Worm (Caenorhabditis elegans) whole organism, young adult: ENCODE measurements around the gene srd-13.

Experiments
- B0019.2 ChIP-seq: fragments of 200-800 bp; sonication (Bioruptor generic); conservative IDR thresholded peaks from 2 replicates; pipeline ENCODE4 v1.3.6; 2022; ENCODE audit warnings: missing genetic modification reagents, missing genetic modification characterization, missing compliant biosample characterization
- B0336.3 ChIP-seq: fragments of 200-800 bp; sonication (Bioruptor generic); IDR thresholded peaks from 2 replicates; pipeline ENCODE4 v1.3.6; 2022; ENCODE audit warnings: missing genetic modification characterization, missing compliant biosample characterization
- C06A6.2 ChIP-seq: fragments of 200-800 bp; sonication (Bioruptor generic); conservative IDR thresholded peaks from 2 replicates; pipeline ENCODE4 v1.3.6; 2022; ENCODE audit warnings: missing genetic modification characterization, missing compliant biosample characterization
- C17E4.6 ChIP-seq: fragments of 200-800 bp; sonication (Bioruptor generic); IDR thresholded peaks from 2 replicates; pipeline ENCODE4 v1.3.6; 2022; ENCODE audit warnings: missing genetic modification reagents, missing genetic modification characterization, missing compliant biosample characterization
- D2030.7 ChIP-seq: fragments of 200-800 bp; sonication (Bioruptor generic); IDR thresholded peaks from 2 replicates; pipeline ENCODE4 v1.3.6; 2022; ENCODE audit warnings: missing genetic modification reagents, missing genetic modification characterization, missing compliant biosample characterization
- F52B5.7 ChIP-seq: sonication (generic microtip); optimal IDR thresholded peaks from 2 replicates; lab custom pipeline; 2016; ENCODE audit warnings: mild to moderate bottlenecking, missing genetic modification characterization, missing compliant biosample characterization
- F57A8.1 ChIP-seq: fragments of 200-800 bp; sonication (Bioruptor generic); optimal IDR thresholded peaks from 2 replicates; lab custom pipeline; 2018; ENCODE audit warnings: mild to moderate bottlenecking, missing genetic modification characterization, moderate library complexity, missing compliant biosample characterization
- K11D2.4 ChIP-seq: fragments of 200-800 bp; sonication (Bioruptor generic); IDR thresholded peaks from 2 replicates; pipeline ENCODE4 v1.3.6; 2022; ENCODE audit warnings: missing genetic modification reagents, missing genetic modification characterization, missing compliant biosample characterization
- Y53G8AR.9 ChIP-seq: fragments of 200-800 bp; sonication (Bioruptor generic); conservative IDR thresholded peaks from 2 replicates; pipeline ENCODE4 v1.3.6; 2022; ENCODE audit warnings: missing genetic modification reagents, missing genetic modification characterization, missing compliant biosample characterization
- Y79H2A.3 ChIP-seq: fragments of 200-800 bp; sonication (Bioruptor generic); conservative IDR thresholded peaks from 2 replicates; pipeline ENCODE4 v1.3.6; 2022; ENCODE audit warnings: missing genetic modification reagents, missing genetic modification characterization, missing compliant biosample characterization
- attf-3 ChIP-seq: fragments of 200-800 bp; sonication (Bioruptor generic); conservative IDR thresholded peaks from 2 replicates; pipeline ENCODE4 v1.3.6; 2022; ENCODE audit warnings: missing genetic modification reagents, missing genetic modification characterization, missing compliant biosample characterization
- attf-5 ChIP-seq: fragments of 200-800 bp; sonication (Bioruptor generic); optimal IDR thresholded peaks from 2 replicates; lab custom pipeline; 2018; ENCODE audit warnings: mild to moderate bottlenecking, missing genetic modification characterization, missing compliant biosample characterization
- bed-1 ChIP-seq: fragments of 200-800 bp; sonication (Bioruptor generic); IDR thresholded peaks from 2 replicates; pipeline ENCODE4 v1.3.6; 2022; ENCODE audit warnings: missing genetic modification reagents, missing genetic modification characterization, missing compliant biosample characterization
- ceh-100 ChIP-seq: fragments of 200-800 bp; sonication (Bioruptor generic); IDR thresholded peaks from 2 replicates; pipeline ENCODE4 v1.3.6; 2022; ENCODE audit warnings: missing genetic modification reagents, missing genetic modification characterization, missing compliant biosample characterization
- ceh-27 ChIP-seq: fragments of 200-800 bp; sonication (Bioruptor generic); optimal IDR thresholded peaks from 2 replicates; lab custom pipeline; 2018; ENCODE audit warnings: mild to moderate bottlenecking, missing genetic modification characterization, moderate library complexity, missing compliant biosample characterization
- ceh-58 ChIP-seq: fragments of 200-800 bp; sonication (Bioruptor generic); IDR thresholded peaks from 2 replicates; pipeline ENCODE4 v1.3.6; 2022; ENCODE audit warnings: missing genetic modification characterization, missing compliant biosample characterization
- chd-7 ChIP-seq: sonication (generic microtip); optimal IDR thresholded peaks from 2 replicates; lab custom pipeline; 2016; ENCODE audit warnings: mild to moderate bottlenecking, missing genetic modification characterization, moderate library complexity, missing compliant biosample characterization
- dox-1 ChIP-seq: fragments of 200-800 bp; sonication (Bioruptor generic); IDR thresholded peaks from 2 replicates; pipeline ENCODE4 v1.3.6; 2022; ENCODE audit warnings: missing genetic modification reagents, missing genetic modification characterization, missing compliant biosample characterization
- ekl-4 ChIP-seq: fragments of 200-800 bp; sonication (Bioruptor generic); IDR thresholded peaks from 2 replicates; pipeline ENCODE4 v1.3.6; 2022; ENCODE audit warnings: missing genetic modification reagents, missing genetic modification characterization, missing compliant biosample characterization
- ets-4 ChIP-seq: fragments of 200-800 bp; sonication (Bioruptor generic); optimal IDR thresholded peaks from 2 replicates; lab custom pipeline; 2018; ENCODE audit warnings: mild to moderate bottlenecking, missing genetic modification characterization, missing compliant biosample characterization
- hlh-12 ChIP-seq: sonication (generic microtip); optimal IDR thresholded peaks from 2 replicates; lab custom pipeline; 2016; ENCODE audit warnings: missing genetic modification characterization, missing compliant biosample characterization
- hmg-1.2 ChIP-seq: fragments of 200-800 bp; sonication (Bioruptor generic); IDR thresholded peaks from 2 replicates; pipeline ENCODE4 v1.3.6; 2022; ENCODE audit warnings: missing genetic modification reagents, missing genetic modification characterization, missing compliant biosample characterization
- hrde-1 ChIP-seq: sonication (generic microtip); optimal IDR thresholded peaks from 2 replicates; lab custom pipeline; 2016; ENCODE audit warnings: missing genetic modification characterization, mild to moderate bottlenecking, missing compliant biosample characterization, moderate library complexity, missing genotype, missing genetic modification reagents, borderline replicate concordance
- let-607 ChIP-seq, 2 experiments: fragments of 200-800 bp in 1 of 2; sonication (Bioruptor generic) in 1 of 2; sonication (generic microtip) in 1 of 2; optimal IDR thresholded peaks; 2 replicates each; lab custom pipeline; 2016 to 2018; ENCODE audit warnings: mild to moderate bottlenecking in 2 of 2, missing compliant biosample characterization in 2 of 2, missing genetic modification characterization in 2 of 2, moderate library complexity in 2 of 2, missing genotype in 1 of 2
- lin-26 ChIP-seq: fragments of 200-800 bp; sonication (Bioruptor generic); IDR thresholded peaks from 2 replicates; pipeline ENCODE4 v1.3.6; 2022; ENCODE audit warnings: missing genetic modification reagents, missing genetic modification characterization, missing compliant biosample characterization
- lin-54 ChIP-seq: fragments of 200-800 bp; sonication (Bioruptor generic); optimal IDR thresholded peaks from 2 replicates; lab custom pipeline; 2018; ENCODE audit warnings: mild to moderate bottlenecking, missing genetic modification characterization, missing compliant biosample characterization
- lsl-1 ChIP-seq: fragments of 200-800 bp; sonication (Bioruptor generic); optimal IDR thresholded peaks from 2 replicates; lab custom pipeline; 2018; ENCODE audit warnings: mild to moderate bottlenecking, missing genetic modification characterization, moderate library complexity, missing compliant biosample characterization
- madf-6 ChIP-seq: fragments of 200-800 bp; sonication (Bioruptor generic); IDR thresholded peaks from 2 replicates; pipeline ENCODE4 v1.3.6; 2022; ENCODE audit warnings: missing genetic modification reagents, missing genetic modification characterization, missing compliant biosample characterization
- mcd-1 ChIP-seq: fragments of 200-800 bp; sonication (Bioruptor generic); IDR thresholded peaks from 2 replicates; pipeline ENCODE4 v1.3.6; 2022; ENCODE audit warnings: missing genetic modification reagents, missing genetic modification characterization, missing compliant biosample characterization
- mel-28 ChIP-seq: sonication (generic microtip); optimal IDR thresholded peaks from 2 replicates; lab custom pipeline; 2016; ENCODE audit warnings: borderline replicate concordance, mild to moderate bottlenecking, missing genetic modification characterization, missing compliant biosample characterization
- mxl-1 ChIP-seq: sonication (generic microtip); optimal IDR thresholded peaks from 2 replicates; lab custom pipeline; 2016; ENCODE audit warnings: missing genetic modification characterization, missing compliant biosample characterization
- nfyb-1 ChIP-seq: fragments of 200-800 bp; sonication (Bioruptor generic); IDR thresholded peaks from 2 replicates; pipeline ENCODE4 v1.3.6; 2022; ENCODE audit warnings: missing genetic modification reagents, missing genetic modification characterization, missing compliant biosample characterization
- nhr-179 ChIP-seq: sonication (generic microtip); optimal IDR thresholded peaks from 2 replicates; lab custom pipeline; 2016; ENCODE audit warnings: mild to moderate bottlenecking, missing genetic modification characterization, missing compliant biosample characterization
- nhr-80 ChIP-seq: sonication (generic microtip); optimal IDR thresholded peaks from 2 replicates; lab custom pipeline; 2016; ENCODE audit warnings: missing genetic modification characterization, missing compliant biosample characterization
- nhr-90 ChIP-seq: sonication (generic microtip); optimal IDR thresholded peaks from 2 replicates; lab custom pipeline; 2016; ENCODE audit warnings: missing genotype, mild to moderate bottlenecking, missing genetic modification characterization, missing compliant biosample characterization
- pbrm-1 ChIP-seq: fragments of 200-800 bp; sonication (Bioruptor generic); IDR thresholded peaks from 2 replicates; pipeline ENCODE4 v1.3.6; 2022; ENCODE audit warnings: missing genetic modification reagents, missing genetic modification characterization, missing compliant biosample characterization
- sdz-38 ChIP-seq: sonication (generic microtip); optimal IDR thresholded peaks from 2 replicates; lab custom pipeline; 2016; ENCODE audit warnings: missing genotype, missing genetic modification characterization, missing compliant biosample characterization
- snpc-3.4 ChIP-seq: sonication (generic microtip); optimal IDR thresholded peaks from 2 replicates; lab custom pipeline; 2017; ENCODE audit warnings: missing genetic modification characterization, mild to moderate bottlenecking, missing compliant biosample characterization, antibody characterized with exemption, moderate library complexity, missing genotype, missing genetic modification reagents
- tbx-9 ChIP-seq: sonication (generic microtip); optimal IDR thresholded peaks from 2 replicates; lab custom pipeline; 2016; ENCODE audit warnings: borderline replicate concordance, missing genetic modification characterization, inconsistent platforms, missing compliant biosample characterization

srd-13 gene

ce11 chrIV:5665353-5665918 lies 30.0 kb upstream of the srd-13 start (continued):
- TF ChIP-seq attf-5 (GFP tag; lab: Kevin White, UChicago) (peak; percentile 60), hlh-12 (no peak), mcd-1 (peak; percentile 10; the same call in 1 of the 2 replicates), C17E4.6 (no peak), ceh-27 (peak; percentile 3), K11D2.4 (0 out of 2 replicates have a peak, but pooled peaks have one; percentile 29), hmg-1.2 (GFP tag; lab: Robert Waterston, UW) (peak; percentile 50; the same call in 1 of the 2 replicates), B0019.2 (no peak), snpc-3.4 (tag; lab: Kevin White, UChicago) (no peak), chd-7 (tag; lab: Kevin White, UChicago) (peak; percentile 34), Y79H2A.3 (GFP tag; lab: Robert Waterston, UW) (no peak), lsl-1 (GFP tag; lab: Kevin White, UChicago) (no peak), attf-3 (no peak), lin-26 (GFP tag; lab: Robert Waterston, UW) (0 out of 2 replicates have a peak, but pooled peaks have one; percentile 13)
- TF ChIP-seq, all 124 proteins: peak for 19

- TF ChIP-seq mcd-1 (no peak), lsl-1 (GFP tag; lab: Kevin White, UChicago) (no peak), madf-6 (GFP tag; lab: Robert Waterston, UW) (peak; percentile 37; the same call in 1 of the 2 replicates), tbx-9 (tag; lab: Kevin White, UChicago) (no peak), nhr-90 (tag; lab: Kevin White, UChicago) (peak; percentile 14), B0336.3 (peak; percentile 57; the same call in 1 of the 2 replicates), mxl-1 (no peak), F52B5.7 (tag; lab: Kevin White, UChicago) (peak; percentile 7), Y53G8AR.9 (GFP tag; lab: Robert Waterston, UW) (peak; percentile 57; the same call in 1 of the 2 replicates), D2030.7 (GFP tag; lab: Robert Waterston, UW) (no peak), pbrm-1 (GFP tag; lab: Robert Waterston, UW) (0 out of 2 replicates have a peak, but pooled peaks have one; percentile 29), dox-1 (GFP tag; lab: Robert Waterston, UW) (peak; percentile 25; the same call in 1 of the 2 replicates), nfyb-1 (peak; percentile 62), nhr-80 (tag; lab: Kevin White, UChicago) (peak; percentile 12), let-607 (tag; optimal IDR thresholded peaks at IDR 0.05; lab: Kevin White, UChicago) (peak in 1 of 2 experiments; percentile 20), ets-4 (peak; percentile 28), ceh-27 (no peak)
Observed at ce11 chrIV:5664375-5665004, 29.0 kb upstream of the srd-13 start, which contains the start of gene bec-1. Gene bec-1, minus strand, starts transcription at chrIV:5664425.

ce11 chrIV:5662886-5663285 lies 27.4 kb upstream of the srd-13 start:
- TF ChIP-seq bed-1 (GFP tag; lab: Robert Waterston, UW) (no peak), mel-28 (no peak), hrde-1 (no peak), ekl-4 (no peak), C06A6.2 (0 out of 2 replicates have a peak, but pooled peaks have one; percentile 15)

ce11 chrIV:5662073-5662472 lies 26.6 kb upstream of the srd-13 start:
- TF ChIP-seq F57A8.1 (no peak), ceh-100 (GFP tag; lab: Robert Waterston, UW) (no peak), nhr-179 (tag; lab: Kevin White, UChicago) (no peak), hmg-1.2 (GFP tag; lab: Robert Waterston, UW) (0 out of 2 replicates have a peak, but pooled peaks have one; percentile 14), ets-4 (no peak), nfyb-1 (no peak), sdz-38 (tag; lab: Kevin White, UChicago) (no peak), lin-54 (GFP tag; lab: Kevin White, UChicago) (no peak), ceh-58 (GFP tag; lab: Robert Waterston, UW) (no peak)
